ENCODE assay signal across 1 fruit fly cellular context in genomic region chr2L:2492692-2493626, dm6.
TF ChIP-seq lines count a peak whose summit lies in the region.

Gene oaf (plus strand): TSS chr2L:2492955.

TF ChIP-seq in whole organism, embryonic, 481 proteins besides CTCF, POLR2A, EP300 and RAD21 (continued from another document and continues in another):
- TF ChIP-seq CG15601 (tag; optimal IDR thresholded peaks at IDR 0.05; lab: Kevin White, UChicago) (peak; percentile 73), tin (GFP tag; optimal IDR thresholded peaks at IDR 0.05; lab: Kevin White, UChicago) (peak; percentile 57), ara (GFP tag; IDR thresholded peaks at IDR 0.05; lab: Robert Waterston, UW) (peak; percentile 58), CG10565 (GFP tag; optimal IDR thresholded peaks at IDR 0.05; lab: Kevin White, UChicago) (no peak), CG10267 (tag; optimal IDR thresholded peaks at IDR 0.05; lab: Kevin White, UChicago) (peak; percentile 77), CG33213 (GFP tag; optimal IDR thresholded peaks at IDR 0.05; lab: Kevin White, UChicago) (peak; percentile 56), Dad (GFP tag; optimal IDR thresholded peaks at IDR 0.05; lab: Kevin White, UChicago) (peak; percentile 20), CG12299 (tag; optimal IDR thresholded peaks at IDR 0.05; lab: Kevin White, UChicago) (peak; percentile 32), Ets97D (GFP tag; optimal IDR thresholded peaks at IDR 0.05; lab: Kevin White, UChicago) (peak; percentile 74), corto (GFP tag; optimal IDR thresholded peaks at IDR 0.05; lab: Kevin White, UChicago) (no peak), CG5245 (GFP tag; optimal IDR thresholded peaks at IDR 0.05; lab: Kevin White, UChicago) (peak; percentile 23), pros (GFP tag; optimal IDR thresholded peaks at IDR 0.05; lab: Kevin White, UChicago) (peak; percentile 11), sisA (GFP tag; IDR thresholded peaks at IDR 0.05; lab: Robert Waterston, UW) (peak; percentile 47; the same call in 1 of the 2 replicates), CG42726 (GFP tag; IDR thresholded peaks at IDR 0.05; lab: Robert Waterston, UW; ENCODE audit: partially characterized antibody) (peak; percentile 82), ttk (GFP tag; IDR thresholded peaks at IDR 0.05; lab: Robert Waterston, UW) (peak; percentile 66), Med (GFP tag; lab: Kevin White, UChicago) (peak; percentile 92), CG14965 (GFP tag; optimal IDR thresholded peaks at IDR 0.05; lab: Kevin White, UChicago; ENCODE audit: borderline replicate concordance) (no peak), CG15514 (GFP tag; optimal IDR thresholded peaks at IDR 0.05; lab: Kevin White, UChicago) (peak; percentile 60), CG4820 (GFP tag; optimal IDR thresholded peaks at IDR 0.05; lab: Kevin White, UChicago) (no peak), CG6654 (GFP tag; optimal IDR thresholded peaks at IDR 0.05; lab: Kevin White, UChicago) (no peak), Neu2 (GFP tag; optimal IDR thresholded peaks at IDR 0.05; lab: Kevin White, UChicago; ENCODE audit: borderline replicate concordance) (no peak), Nf-YB (GFP tag; optimal IDR thresholded peaks at IDR 0.05; lab: Kevin White, UChicago) (peak; percentile 27), Hey (tag; optimal IDR thresholded peaks at IDR 0.05; lab: Kevin White, UChicago) (no peak), HmgD (GFP tag; optimal IDR thresholded peaks at IDR 0.05; lab: Kevin White, UChicago) (peak; percentile 46), PHDP (tag; optimal IDR thresholded peaks at IDR 0.05; lab: Kevin White, UChicago) (peak; percentile 44), dysf (GFP tag; IDR thresholded peaks at IDR 0.05; lab: Robert Waterston, UW) (peak; percentile 46; the same call in 1 of the 3 replicates), NFAT (GFP tag; IDR thresholded peaks at IDR 0.05; lab: Robert Waterston, UW) (0 out of 2 replicates have a peak, but pooled peaks have one; percentile 50), CG10543 (GFP tag; optimal IDR thresholded peaks at IDR 0.05; lab: Kevin White, UChicago) (peak; percentile 34), CG3065 (GFP tag; optimal IDR thresholded peaks at IDR 0.05; lab: Kevin White, UChicago) (no peak), tio (GFP tag; optimal IDR thresholded peaks at IDR 0.05; lab: Kevin White, UChicago) (no peak), CG43689 (GFP tag; IDR thresholded peaks at IDR 0.05; lab: Robert Waterston, UW) (no peak), CG7987 (GFP tag; optimal IDR thresholded peaks at IDR 0.05; lab: Kevin White, UChicago) (peak; percentile 16), CG4617 (GFP tag; optimal IDR thresholded peaks at IDR 0.05; lab: Kevin White, UChicago; ENCODE audit: borderline replicate concordance) (peak; percentile 27), Sox102F (GFP tag; optimal IDR thresholded peaks at IDR 0.05; lab: Kevin White, UChicago) (peak; percentile 40), Oli (tag; optimal IDR thresholded peaks at IDR 0.05; lab: Kevin White, UChicago) (no peak), maf-S (GFP tag; optimal IDR thresholded peaks at IDR 0.05; lab: Kevin White, UChicago) (peak; percentile 22), CG4404 (GFP tag; IDR thresholded peaks at IDR 0.05; lab: Robert Waterston, UW) (no peak), CG9437 (GFP tag; optimal IDR thresholded peaks at IDR 0.05; lab: Kevin White, UChicago) (peak; percentile 9), btn (GFP tag; optimal IDR thresholded peaks at IDR 0.05; lab: Kevin White, UChicago) (no peak), Meics (GFP tag; optimal IDR thresholded peaks at IDR 0.05; lab: Kevin White, UChicago) (peak; percentile 29), odd (GFP tag; optimal IDR thresholded peaks at IDR 0.05; lab: Kevin White, UChicago) (no peak), Stat92E (GFP tag; optimal IDR thresholded peaks at IDR 0.05; lab: Kevin White, UChicago) (peak in 2 of 3 experiments; percentile 16 to 60), ac (GFP tag; optimal IDR thresholded peaks at IDR 0.05; lab: Kevin White, UChicago) (no peak), CG8359 (GFP tag; optimal IDR thresholded peaks at IDR 0.05; lab: Kevin White, UChicago; ENCODE audit: borderline replicate concordance) (no peak), CG34224 (GFP tag; IDR thresholded peaks at IDR 0.05; lab: Robert Waterston, UW; ENCODE audit: partially characterized antibody) (peak; percentile 47; the same call in 1 of the 3 replicates), CG9727 (GFP tag; optimal IDR thresholded peaks at IDR 0.05; lab: Kevin White, UChicago) (peak; percentile 34), sens-2 (GFP tag; IDR thresholded peaks at IDR 0.05; lab: Robert Waterston, UW) (no peak), CG10979 (tag; optimal IDR thresholded peaks at IDR 0.05; lab: Kevin White, UChicago) (peak; percentile 36), grau (tag; optimal IDR thresholded peaks at IDR 0.05; lab: Kevin White, UChicago) (peak; percentile 65), fd64A (GFP tag; optimal IDR thresholded peaks at IDR 0.05; lab: Kevin White, UChicago) (no peak), ham (GFP tag; IDR thresholded peaks at IDR 0.05; lab: Robert Waterston, UW) (peak; percentile 54; the same call in 1 of the 2 replicates), dimm (GFP tag; IDR thresholded peaks at IDR 0.05; lab: Robert Waterston, UW) (no peak), inv (GFP tag; IDR thresholded peaks at IDR 0.05; lab: Robert Waterston, UW; ENCODE audit: partially characterized antibody) (peak; percentile 32; the same call in 1 of the 2 replicates), fd102C (GFP tag; optimal IDR thresholded peaks at IDR 0.05; lab: Kevin White, UChicago) (peak; percentile 7), CG34376 (GFP tag; optimal IDR thresholded peaks at IDR 0.05; lab: Kevin White, UChicago) (peak; percentile 18), unc-4 (GFP tag; IDR thresholded peaks at IDR 0.05; lab: Robert Waterston, UW; ENCODE audit: partially characterized antibody) (0 out of 2 replicates have a peak, but pooled peaks have one; percentile 42), en (GFP tag; optimal IDR thresholded peaks at IDR 0.05; lab: Kevin White, UChicago) (no peak), tgo (GFP tag; IDR thresholded peaks at IDR 0.05; lab: Robert Waterston, UW) (0 out of 3 replicates have a peak, but pooled peaks have one; percentile 38), CG7745 (tag; optimal IDR thresholded peaks at IDR 0.05; lab: Kevin White, UChicago) (no peak), ATbp (GFP tag; optimal IDR thresholded peaks at IDR 0.05; lab: Kevin White, UChicago) (no peak), CG16779 (GFP tag; IDR thresholded peaks at IDR 0.05; lab: Robert Waterston, UW) (no peak), CG10654 (GFP tag; optimal IDR thresholded peaks at IDR 0.05; lab: Kevin White, UChicago) (no peak), dm (GFP tag; optimal IDR thresholded peaks at IDR 0.05; lab: Kevin White, UChicago) (peak; percentile 38), ind (GFP tag; optimal IDR thresholded peaks at IDR 0.05; lab: Kevin White, UChicago) (peak; percentile 28), CG12769 (tag; optimal IDR thresholded peaks at IDR 0.05; lab: Kevin White, UChicago) (peak; percentile 70), Dbx (GFP tag; IDR thresholded peaks at IDR 0.05; lab: Robert Waterston, UW) (no peak; the same call in 1 of the 3 replicates), knrl (GFP tag; IDR thresholded peaks at IDR 0.05; lab: Robert Waterston, UW; ENCODE audit: partially characterized antibody) (peak; percentile 62; the same call in 1 of the 3 replicates), bab2 (GFP tag; optimal IDR thresholded peaks at IDR 0.05; lab: Kevin White, UChicago) (peak; percentile 25), CG4730 (GFP tag; IDR thresholded peaks at IDR 0.05; lab: Robert Waterston, UW) (no peak), slbo (GFP tag; IDR thresholded peaks at IDR 0.05; lab: Robert Waterston, UW) (peak; percentile 76), sim (GFP tag; IDR thresholded peaks at IDR 0.05; lab: Robert Waterston, UW) (no peak), CG18476 (GFP tag; optimal IDR thresholded peaks at IDR 0.05; lab: Kevin White, UChicago) (no peak), row (GFP tag; IDR thresholded peaks at IDR 0.05; lab: Robert Waterston, UW) (peak; percentile 91), Doc3 (GFP tag; IDR thresholded peaks at IDR 0.05; lab: Robert Waterston, UW; ENCODE audit: partially characterized antibody) (no peak), stwl (tag; optimal IDR thresholded peaks at IDR 0.05; lab: Kevin White, UChicago) (peak; percentile 89), usp (GFP tag; optimal IDR thresholded peaks at IDR 0.05; lab: Kevin White, UChicago) (no peak), CG11504 (tag; optimal IDR thresholded peaks at IDR 0.05; lab: Kevin White, UChicago) (peak; percentile 60), CG1024 (GFP tag; IDR thresholded peaks at IDR 0.05; lab: Robert Waterston, UW) (0 out of 2 replicates have a peak, but pooled peaks have one; percentile 42), psq (GFP tag; optimal IDR thresholded peaks at IDR 0.05; lab: Kevin White, UChicago) (no peak), CG2116 (GFP tag; optimal IDR thresholded peaks at IDR 0.05; lab: Kevin White, UChicago) (peak; percentile 46), zen2 (GFP tag; IDR thresholded peaks at IDR 0.05; lab: Robert Waterston, UW; ENCODE audit: partially characterized antibody) (peak; percentile 30; the same call in 1 of the 3 replicates), CG18619 (GFP tag; optimal IDR thresholded peaks at IDR 0.05; lab: Kevin White, UChicago) (no peak), CG17385 (GFP tag; optimal IDR thresholded peaks at IDR 0.05; lab: Kevin White, UChicago) (peak; percentile 47), CG14014 (GFP tag; IDR thresholded peaks at IDR 0.05; lab: Robert Waterston, UW) (peak; percentile 47; the same call in 1 of the 2 replicates), pnt (GFP tag; optimal IDR thresholded peaks at IDR 0.05; lab: Kevin White, UChicago) (no peak), vvl (GFP tag; IDR thresholded peaks at IDR 0.05; lab: Robert Waterston, UW) (peak; percentile 75), nerfin-2 (GFP tag; IDR thresholded peaks at IDR 0.05; lab: Robert Waterston, UW; ENCODE audit: partially characterized antibody) (0 out of 2 replicates have a peak, but pooled peaks have one; percentile 29), Adf1 (GFP tag; IDR thresholded peaks at IDR 0.05; lab: Robert Waterston, UW) (peak; percentile 90), sug (tag; optimal IDR thresholded peaks at IDR 0.05; lab: Kevin White, UChicago) (peak; percentile 33), CG7556 (GFP tag; optimal IDR thresholded peaks at IDR 0.05; lab: Kevin White, UChicago) (no peak), CG16813 (GFP tag; IDR thresholded peaks at IDR 0.05; lab: Robert Waterston, UW; ENCODE audit: partially characterized antibody) (peak; percentile 51; the same call in 2 of the 3 replicates), HLH4C (GFP tag; IDR thresholded peaks at IDR 0.05; lab: Robert Waterston, UW; ENCODE audit: partially characterized antibody) (0 out of 3 replicates have a peak, but pooled peaks have one; percentile 34), Asciz (GFP tag; optimal IDR thresholded peaks at IDR 0.05; lab: Kevin White, UChicago) (no peak), Chrac-16 (GFP tag; optimal IDR thresholded peaks at IDR 0.05; lab: Kevin White, UChicago) (peak; percentile 38), insv (GFP tag; optimal IDR thresholded peaks at IDR 0.05; lab: Kevin White, UChicago) (peak in 1 of 2 experiments; percentile 94), CG15479 (GFP tag; optimal IDR thresholded peaks at IDR 0.05; lab: Kevin White, UChicago) (peak; percentile 7), her (GFP tag; optimal IDR thresholded peaks at IDR 0.05; lab: Kevin White, UChicago) (peak; percentile 11), CG17359 (tag; optimal IDR thresholded peaks at IDR 0.05; lab: Kevin White, UChicago) (peak; percentile 40), CG12659 (GFP tag; optimal IDR thresholded peaks at IDR 0.05; lab: Kevin White, UChicago) (peak; percentile 82), da (GFP tag; optimal IDR thresholded peaks at IDR 0.05; lab: Kevin White, UChicago) (no peak), gem (tag; optimal IDR thresholded peaks at IDR 0.05; lab: Kevin White, UChicago) (peak; percentile 68), ap (GFP tag; IDR thresholded peaks at IDR 0.05; lab: Robert Waterston, UW) (no peak), sqz (GFP tag; optimal IDR thresholded peaks at IDR 0.05; lab: Kevin White, UChicago) (no peak), CG4282 (GFP tag; optimal IDR thresholded peaks at IDR 0.05; lab: Kevin White, UChicago) (no peak), tx (GFP tag; optimal IDR thresholded peaks at IDR 0.05; lab: Kevin White, UChicago) (no peak), CG2678 (tag; optimal IDR thresholded peaks at IDR 0.05; lab: Kevin White, UChicago) (peak; percentile 35), CG17186 (GFP tag; optimal IDR thresholded peaks at IDR 0.05; lab: Kevin White, UChicago) (peak; percentile 1), Bgb (GFP tag; IDR thresholded peaks at IDR 0.05; lab: Robert Waterston, UW; ENCODE audit: partially characterized antibody) (peak; percentile 71; the same call in 1 of the 2 replicates), Nf-YC (tag; optimal IDR thresholded peaks at IDR 0.05; lab: Kevin White, UChicago) (peak; percentile 52), Fer1 (GFP tag; optimal IDR thresholded peaks at IDR 0.05; lab: Kevin White, UChicago) (no peak), sima (GFP tag; optimal IDR thresholded peaks at IDR 0.05; lab: Kevin White, UChicago) (no peak), Gug (GFP tag; IDR thresholded peaks at IDR 0.05; lab: Robert Waterston, UW) (peak; percentile 44; the same call in 2 of the 4 replicates), CG1792 (GFP tag; optimal IDR thresholded peaks at IDR 0.05; lab: Kevin White, UChicago) (no peak), nmo (GFP tag; optimal IDR thresholded peaks at IDR 0.05; lab: Kevin White, UChicago) (peak; percentile 88), CG10366 (GFP tag; IDR thresholded peaks at IDR 0.05; lab: Robert Waterston, UW) (no peak; the same call in 1 of the 2 replicates), Ptx1 (GFP tag; IDR thresholded peaks at IDR 0.05; lab: Robert Waterston, UW) (peak; percentile 59), CG6683 (GFP tag; optimal IDR thresholded peaks at IDR 0.05; lab: Kevin White, UChicago) (no peak), tna (GFP tag; IDR thresholded peaks at IDR 0.05; lab: Robert Waterston, UW; ENCODE audit: partially characterized antibody) (peak; percentile 44), CG10274 (GFP tag; optimal IDR thresholded peaks at IDR 0.05; lab: Kevin White, UChicago) (no peak), bcd (GFP tag; optimal IDR thresholded peaks at IDR 0.05; lab: Kevin White, UChicago) (peak; percentile 77), ato (GFP tag; IDR thresholded peaks at IDR 0.05; lab: Robert Waterston, UW; ENCODE audit: partially characterized antibody) (peak; percentile 31; the same call in 1 of the 2 replicates), CG14710 (tag; optimal IDR thresholded peaks at IDR 0.05; lab: Kevin White, UChicago) (peak; percentile 79), wdn (GFP tag; IDR thresholded peaks at IDR 0.05; lab: Robert Waterston, UW) (0 out of 2 replicates have a peak, but pooled peaks have one; percentile 6), CG12391 (tag; optimal IDR thresholded peaks at IDR 0.05; lab: Kevin White, UChicago) (peak; percentile 77), cad (GFP tag; optimal IDR thresholded peaks at IDR 0.05; lab: Kevin White, UChicago) (no peak)
